Worm (Caenorhabditis elegans) whole organism, midembryonic: ENCODE data around the gene Y47D7A.6.

Experiments used
- T22C8.4 ChIP-seq: fragments of 200-800 bp; sonication (Bioruptor generic); IDR thresholded peaks from 2 replicates; pipeline ENCODE4 v1.3.6; 2022; ENCODE audit warnings: missing genetic modification characterization, missing compliant biosample characterization
- flt-1 ChIP-seq: fragments of 200-800 bp; sonication (Bioruptor generic); IDR thresholded peaks from 2 replicates; pipeline ENCODE4 v1.3.6; 2022; ENCODE audit warnings: missing genetic modification characterization, missing compliant biosample characterization
- ref-1 ChIP-seq: fragments of 200-800 bp; sonication (Bioruptor generic); conservative IDR thresholded peaks from 2 replicates; pipeline ENCODE4 v1.3.6; 2022; ENCODE audit warnings: missing genetic modification reagents, missing genetic modification characterization, missing compliant biosample characterization
- tab-1 ChIP-seq: fragments of 200-800 bp; sonication (Bioruptor generic); IDR thresholded peaks from 2 replicates; pipeline ENCODE4 v1.3.6; 2022; ENCODE audit warnings: missing genetic modification characterization, missing compliant biosample characterization
- ztf-23 ChIP-seq: fragments of 200-800 bp; sonication (Bioruptor generic); IDR thresholded peaks from 2 replicates; pipeline ENCODE4 v1.3.6; 2022; ENCODE audit warnings: missing genetic modification reagents, missing genetic modification characterization, missing compliant biosample characterization
- ztf-29 ChIP-seq: fragments of 200-800 bp; sonication (Bioruptor generic); IDR thresholded peaks from 2 replicates; pipeline ENCODE4 v1.3.6; 2022; ENCODE audit warnings: missing genetic modification reagents, missing genetic modification characterization, missing compliant biosample characterization

DNA sequence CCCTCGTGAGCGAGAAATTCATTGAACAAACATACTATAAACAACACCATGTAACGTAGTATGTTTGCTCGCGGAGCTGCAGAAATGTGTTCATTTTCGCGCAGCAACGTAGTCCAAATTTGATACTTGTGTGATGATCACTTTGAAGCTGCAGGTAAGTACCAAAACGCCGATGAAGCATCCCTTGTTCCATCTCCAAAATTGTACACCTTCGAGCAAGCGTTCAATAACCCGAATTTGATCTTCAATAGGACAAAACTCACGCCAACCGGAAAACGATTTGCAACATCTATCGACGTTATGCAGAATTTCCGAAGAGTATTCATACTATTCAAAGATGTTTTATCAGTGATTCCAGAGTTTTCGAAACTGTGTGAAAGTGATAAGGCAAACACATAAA is 7.4 kb downstream of the Y47D7A.6 start, which contains the start of gene Y47D7A.3:
- TF ChIP-seq T22C8.4 (GFP tag; lab: Robert Waterston, UW), result no peak
- TF ChIP-seq flt-1, result no peak
- no peak for TF ChIP-seq ztf-29 (GFP tag; lab: Robert Waterston, UW)
- no peak for TF ChIP-seq ztf-23
- TF ChIP-seq tab-1 (GFP tag; lab: Robert Waterston, UW), result no peak
- no peak for TF ChIP-seq ref-1
